Worm (Caenorhabditis elegans): ENCODE data around the gene Y25C1A.14.

ce11 chrII:3056266-3056872 lies 40.4 kb downstream of the Y25C1A.14 start, which contains the start of gene lin-8:
- TF ChIP-seq rcor-1 (GFP tag; IDR thresholded peaks at IDR 0.05) (no peak), F39B2.1 (GFP tag; IDR thresholded peaks at IDR 0.05) (no peak), repo-1 (tag; optimal IDR thresholded peaks at IDR 0.05) (no peak)

Data from whole organism, young adult.